Worm (Caenorhabditis elegans): ENCODE measurements around the gene D1046.2.

Gene D1046.2

DNA sequence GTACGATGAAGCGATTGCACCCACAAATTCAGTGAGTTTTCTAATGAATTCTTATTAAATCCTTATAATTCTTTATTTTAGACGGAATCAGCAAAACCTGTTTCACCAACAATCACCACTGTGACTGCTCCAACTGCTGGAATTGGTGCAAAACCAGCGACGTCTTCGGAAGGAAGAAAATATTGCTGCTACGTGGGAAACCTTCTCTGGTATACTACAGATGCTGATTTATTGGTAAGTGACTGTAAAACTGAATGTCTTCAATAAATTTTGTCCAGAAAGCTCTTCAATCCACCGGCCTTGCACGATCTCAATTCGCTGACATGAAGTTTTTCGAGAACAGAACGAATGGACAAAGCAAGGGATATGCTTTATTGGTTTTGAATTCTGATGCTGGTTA, 644 bp upstream of the D1046.2 start:
- TF ChIP-seq unc-62 (GFP tag; optimal IDR thresholded peaks at IDR 0.05) = no peak

- no peak for TF ChIP-seq unc-62 (GFP tag; optimal IDR thresholded peaks at IDR 0.05)
Measured at ce11 chrIV:8924126-8924525, 1.7 kb downstream of the D1046.2 start.

ce11 chrIV:8923381-8923780, 2.5 kb downstream of the D1046.2 start:
- TF ChIP-seq unc-62 (GFP tag; optimal IDR thresholded peaks at IDR 0.05) = no peak

DNA sequence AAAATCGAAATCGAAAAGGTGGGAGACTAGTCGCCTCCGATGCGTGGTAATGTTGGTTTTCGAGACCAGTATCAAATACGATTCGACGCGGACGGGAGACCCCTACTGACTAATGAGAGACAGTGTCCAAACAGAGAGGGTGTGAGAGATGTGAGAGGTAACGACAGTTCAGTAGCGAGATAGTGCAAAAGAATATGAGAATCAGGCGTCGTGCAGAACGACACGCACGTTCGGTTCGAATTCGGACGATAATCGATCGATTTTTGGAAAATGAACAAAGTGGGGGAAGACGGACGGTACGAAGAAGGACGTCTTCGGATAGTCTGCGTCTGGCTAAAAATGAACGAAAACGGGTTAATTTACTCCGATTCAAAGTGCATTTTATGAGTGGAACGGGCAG, 3.9 kb downstream of the D1046.2 start, which contains the start of gene D1046.16:
Gene D1046.16 (plus strand): TSS at position 195 of the 400 bp plus-strand sequence.
- no peak for TF ChIP-seq unc-62 (GFP tag; optimal IDR thresholded peaks at IDR 0.05)

- TF ChIP-seq unc-62 (GFP tag; optimal IDR thresholded peaks at IDR 0.05) = no peak
Measured at ce11 chrIV:8921166-8921565, 4.7 kb downstream of the D1046.2 start.

- no peak for TF ChIP-seq unc-62 (GFP tag; optimal IDR thresholded peaks at IDR 0.05)
Measured at ce11 chrIV:8920284-8920806, 5.5 kb downstream of the D1046.2 start.

DNA sequence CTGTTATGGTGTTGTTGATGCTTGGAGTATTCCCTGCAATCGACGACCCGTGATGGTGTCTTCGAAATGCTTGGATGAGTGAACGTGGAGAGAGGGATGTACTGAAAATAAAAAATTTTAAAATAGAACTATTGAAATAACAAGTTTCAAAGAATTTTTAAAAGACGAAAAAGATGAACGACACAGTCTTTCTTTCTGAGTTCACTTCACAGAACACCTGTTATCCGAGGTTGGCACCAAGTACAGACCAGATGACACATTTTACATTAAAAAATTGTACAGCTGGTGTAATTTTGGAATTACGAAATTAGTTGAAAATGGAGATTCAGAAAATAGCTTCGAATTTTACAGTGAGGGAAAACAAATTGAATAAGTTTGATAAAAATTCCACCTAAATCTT, 7.1 kb downstream of the D1046.2 start, which contains the start of gene rap-1:
Gene rap-1 (minus strand): TSS at position 101 of the 400 bp plus-strand sequence.
- TF ChIP-seq unc-62 (GFP tag; optimal IDR thresholded peaks at IDR 0.05) = no peak

- TF ChIP-seq unc-62 (GFP tag; optimal IDR thresholded peaks at IDR 0.05) = no peak
Measured at ce11 chrIV:8916010-8916409, 9.9 kb downstream of the D1046.2 start, which contains the start of gene C27B7.9. Gene C27B7.9 (minus strand): TSS chrIV:8916110.

DNA sequence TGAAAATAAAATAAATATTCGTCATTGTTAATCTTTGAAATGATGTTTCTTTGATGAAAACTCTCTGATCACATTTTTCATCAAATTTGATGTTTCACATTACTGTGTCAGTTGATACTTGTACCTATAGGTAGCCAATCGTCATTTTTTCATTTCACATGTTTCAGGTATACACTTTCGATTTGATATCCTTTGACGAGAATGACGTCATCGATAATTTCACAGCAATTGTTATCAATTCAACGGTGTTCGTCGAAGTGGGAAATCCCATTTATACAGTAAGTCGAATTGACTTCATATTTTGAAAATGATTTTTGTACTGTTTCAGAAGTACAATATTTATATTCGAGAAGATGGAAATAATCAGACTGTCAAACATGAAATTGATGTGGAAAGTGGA, 11.7 kb downstream of the D1046.2 start:
- TF ChIP-seq unc-62 (GFP tag; optimal IDR thresholded peaks at IDR 0.05) = no peak

- TF ChIP-seq unc-62 (GFP tag; optimal IDR thresholded peaks at IDR 0.05) = no peak
Measured at ce11 chrIV:8906743-8907142, 19.1 kb downstream of the D1046.2 start, which contains the start of gene C27B7.7. Gene C27B7.7 (plus strand): TSS chrIV:8907043.

- no peak for TF ChIP-seq unc-62 (GFP tag; optimal IDR thresholded peaks at IDR 0.05)
Measured at ce11 chrIV:8906164-8906563, 19.7 kb downstream of the D1046.2 start, which contains the start of gene C27B7.6. Gene C27B7.6 (minus strand): TSS chrIV:8906345.

- no peak for TF ChIP-seq unc-62 (GFP tag; optimal IDR thresholded peaks at IDR 0.05)
Measured at ce11 chrIV:8901346-8901745, 24.5 kb downstream of the D1046.2 start, which contains the start of gene C27B7.5. Gene C27B7.5 (plus strand): TSS chrIV:8901646.

DNA sequence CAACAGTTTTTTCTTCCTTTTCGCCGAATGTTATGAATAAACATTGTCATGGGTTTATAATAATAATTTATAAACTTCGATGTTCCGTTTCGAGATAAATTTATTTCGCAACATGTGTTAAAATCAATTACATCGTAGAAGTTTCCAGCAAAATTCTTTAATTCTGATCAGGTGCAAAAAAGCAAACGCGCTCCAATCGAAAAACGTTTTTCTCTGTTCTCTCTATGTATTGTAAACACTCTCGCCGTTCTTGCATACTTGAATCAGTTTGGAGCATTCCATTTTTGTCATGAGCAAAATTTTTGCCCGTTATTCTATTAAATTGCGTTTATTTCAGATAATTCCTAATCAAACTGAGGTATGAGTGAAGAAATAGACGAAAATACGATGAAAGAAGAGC, 32.1 kb downstream of the D1046.2 start, which contains the start of gene rad-54.L2:
Gene rad-54.L2 (plus strand): TSS at position 332 of the 400 bp plus-strand sequence.
- no peak for TF ChIP-seq unc-62 (GFP tag; optimal IDR thresholded peaks at IDR 0.05)

DNA sequence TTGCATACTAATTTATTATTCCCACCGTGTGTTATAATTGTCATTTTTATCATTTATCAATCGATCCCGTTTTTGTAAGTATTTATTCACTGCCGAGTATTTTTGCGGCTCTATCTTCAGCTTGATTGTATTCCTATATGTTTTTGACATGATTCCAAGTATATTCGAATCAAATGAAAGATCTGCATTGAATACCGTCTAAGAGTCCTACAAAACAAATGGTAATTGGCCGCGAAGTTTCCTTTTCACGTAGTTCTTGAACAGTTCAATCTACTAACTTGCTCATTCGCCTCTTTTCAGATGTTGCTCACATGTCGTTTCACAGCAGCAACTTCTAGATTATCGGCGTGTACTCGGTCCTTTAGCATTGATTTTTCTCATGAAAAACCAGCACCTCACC, 33.3 kb downstream of the D1046.2 start, which contains the start of gene C27B7.2:
Gene C27B7.2 (plus strand): TSS at position 301 of the 400 bp plus-strand sequence.
- TF ChIP-seq unc-62 (GFP tag; optimal IDR thresholded peaks at IDR 0.05) = no peak

- TF ChIP-seq unc-62 (GFP tag; optimal IDR thresholded peaks at IDR 0.05) = no peak
Measured at ce11 chrIV:8891131-8891530, 34.7 kb downstream of the D1046.2 start, which contains the start of gene spr-2. Gene spr-2 (plus strand): TSS chrIV:8891462.

- no peak for TF ChIP-seq unc-62 (GFP tag; optimal IDR thresholded peaks at IDR 0.05)
Measured at ce11 chrIV:8888525-8889026, 37.3 kb downstream of the D1046.2 start, which contains the start of gene oma-1. Gene oma-1 (plus strand): TSS chrIV:8888976.

DNA sequence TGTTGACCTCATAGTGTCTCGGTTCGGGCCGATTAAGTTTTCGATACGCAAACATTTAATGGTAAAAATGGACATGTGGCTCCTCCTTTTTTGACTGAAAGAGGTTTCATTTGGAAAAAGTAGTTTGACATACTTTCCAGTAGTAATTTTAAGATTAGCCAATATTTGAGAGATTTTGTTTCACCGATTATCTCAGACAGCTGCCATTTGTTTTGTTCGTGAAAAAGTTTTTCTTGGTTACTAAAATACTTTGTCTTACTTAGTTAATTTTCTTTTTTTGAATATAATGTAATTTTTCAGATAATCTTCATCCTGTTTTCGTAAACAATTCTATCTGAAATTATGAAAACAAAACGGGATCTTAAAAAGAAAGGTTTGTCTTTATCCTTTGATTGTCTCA, 39.6 kb downstream of the D1046.2 start, which contains the start of gene C09G9.5:
Gene C09G9.5 (plus strand): TSS at position 301 of the 400 bp plus-strand sequence.
- no peak for TF ChIP-seq unc-62 (GFP tag; optimal IDR thresholded peaks at IDR 0.05)

All from whole organism, dauer.